1 fruit fly cellular context compared by ENCODE assay signal in the genomic region with DNA sequence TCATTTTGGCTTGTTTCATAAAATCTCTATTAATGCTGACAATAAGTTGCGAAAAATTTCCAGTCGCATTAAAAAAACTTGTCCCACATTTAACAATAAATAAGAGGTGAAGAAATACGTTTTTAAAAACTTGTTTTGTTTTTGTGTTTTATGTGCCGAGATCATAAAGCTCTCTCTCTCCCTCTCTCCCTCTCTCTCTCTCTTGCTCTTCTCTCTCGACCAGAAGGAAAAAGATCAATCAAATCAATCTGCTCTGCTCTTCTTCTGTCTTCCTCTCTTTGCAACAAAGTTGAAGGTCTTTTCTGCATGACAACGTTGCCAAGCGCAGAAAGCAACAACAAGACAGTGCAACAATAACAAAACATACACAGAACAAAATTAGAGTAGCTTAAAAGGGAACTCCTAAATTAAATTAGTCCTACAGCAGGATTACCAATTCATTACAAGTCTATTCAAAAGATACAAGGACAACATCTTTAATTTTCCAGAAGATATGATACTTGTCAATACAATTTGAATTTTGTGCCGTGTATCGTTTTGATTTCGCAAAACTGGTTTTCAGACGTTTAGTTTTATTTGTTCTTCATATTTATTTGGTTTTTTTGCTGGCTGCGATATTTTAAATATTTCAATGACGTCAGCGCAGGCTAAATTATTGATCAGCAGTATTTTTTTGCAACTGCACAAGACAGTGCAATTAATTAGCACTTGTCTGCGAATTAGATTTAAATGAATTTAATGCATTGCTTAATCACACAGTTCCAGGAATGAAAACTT.
A peak's percentile ranks its signal among the peaks of the same experiment; 100 is the strongest.
TF ChIP-seq lines count a peak whose summit lies in the region.

No protein-coding gene starts in this region.

TF ChIP-seq in whole organism, embryonic, 481 proteins besides CTCF, POLR2A, EP300 and RAD21 (continued from another document and continues in another):
- TF ChIP-seq maf-S (GFP tag; optimal IDR thresholded peaks at IDR 0.05; lab: Kevin White, UChicago) (peak; percentile 63), Mrtf (GFP tag; IDR thresholded peaks at IDR 0.05; lab: Robert Waterston, UW) (peak; percentile 76; the same call in 2 of the 3 replicates), oc (tag; optimal IDR thresholded peaks at IDR 0.05; lab: Kevin White, UChicago) (peak; percentile 11), CG8290 (GFP tag; optimal IDR thresholded peaks at IDR 0.05; lab: Kevin White, UChicago) (no peak), CG8290 (tag; optimal IDR thresholded peaks at IDR 0.05; lab: Kevin White, UChicago) (peak in 1 of 2 experiments; percentile 85), sna (GFP tag; IDR thresholded peaks at IDR 0.05; lab: Robert Waterston, UW; ENCODE audit: partially characterized antibody) (no peak), CG17912 (GFP tag; optimal IDR thresholded peaks at IDR 0.05; lab: Kevin White, UChicago) (no peak), cato (GFP tag; optimal IDR thresholded peaks at IDR 0.05; lab: Kevin White, UChicago; ENCODE audit: borderline replicate concordance) (peak; percentile 36), sc (optimal IDR thresholded peaks at IDR 0.05; lab: Kevin White, UChicago) (no peak), sc (GFP tag; optimal IDR thresholded peaks at IDR 0.05; lab: Kevin White, UChicago) (no peak), gsb-n (tag; optimal IDR thresholded peaks at IDR 0.05; lab: Kevin White, UChicago) (no peak), Meics (GFP tag; optimal IDR thresholded peaks at IDR 0.05; lab: Kevin White, UChicago) (peak; percentile 80), CG14667 (GFP tag; IDR thresholded peaks at IDR 0.05; lab: Robert Waterston, UW) (peak; percentile 60), B-H1 (GFP tag; IDR thresholded peaks at IDR 0.05; lab: Robert Waterston, UW) (peak; percentile 57; the same call in 2 of the 3 replicates), ro (GFP tag; IDR thresholded peaks at IDR 0.05; lab: Robert Waterston, UW) (no peak), HLH3B (GFP tag; IDR thresholded peaks at IDR 0.05; lab: Robert Waterston, UW) (peak; percentile 79), CG12299 (tag; optimal IDR thresholded peaks at IDR 0.05; lab: Kevin White, UChicago) (peak; percentile 45), Spps (tag; optimal IDR thresholded peaks at IDR 0.05; lab: Kevin White, UChicago) (no peak), Stat92E (GFP tag; optimal IDR thresholded peaks at IDR 0.05; lab: Kevin White, UChicago) (no peak), mirr (GFP tag; optimal IDR thresholded peaks at IDR 0.05; lab: Kevin White, UChicago) (peak; percentile 57), CG18599 (GFP tag; optimal IDR thresholded peaks at IDR 0.05; lab: Kevin White, UChicago) (peak; percentile 72), CG10979 (tag; optimal IDR thresholded peaks at IDR 0.05; lab: Kevin White, UChicago) (peak; percentile 32), h (optimal IDR thresholded peaks at IDR 0.05; lab: Kevin White, UChicago) (no peak), CG11456 (GFP tag; IDR thresholded peaks at IDR 0.05; lab: Robert Waterston, UW) (peak; percentile 83), p53 (GFP tag; optimal IDR thresholded peaks at IDR 0.05; lab: Kevin White, UChicago) (no peak), C15 (GFP tag; IDR thresholded peaks at IDR 0.05; lab: Robert Waterston, UW) (no peak), Fer3 (tag; optimal IDR thresholded peaks at IDR 0.05; lab: Kevin White, UChicago) (peak; percentile 79), CG6272 (GFP tag; IDR thresholded peaks at IDR 0.05; lab: Robert Waterston, UW) (peak; percentile 43; the same call in 1 of the 2 replicates), CG7928 (GFP tag; optimal IDR thresholded peaks at IDR 0.05; lab: Kevin White, UChicago) (no peak), fru (optimal IDR thresholded peaks at IDR 0.05; lab: Kevin White, UChicago) (no peak), Dp (GFP tag; optimal IDR thresholded peaks at IDR 0.05; lab: Kevin White, UChicago) (no peak), ssp (GFP tag; IDR thresholded peaks at IDR 0.05; lab: Robert Waterston, UW) (peak; percentile 44), az2 (GFP tag; optimal IDR thresholded peaks at IDR 0.05; lab: Kevin White, UChicago) (peak; percentile 58), bcd (GFP tag; optimal IDR thresholded peaks at IDR 0.05; lab: Kevin White, UChicago) (peak; percentile 37), salm (tag; optimal IDR thresholded peaks at IDR 0.05; lab: Kevin White, UChicago) (peak; percentile 49), MESR4 (GFP tag; optimal IDR thresholded peaks at IDR 0.05; lab: Kevin White, UChicago) (no peak), ewg (GFP tag; optimal IDR thresholded peaks at IDR 0.05; lab: Kevin White, UChicago) (peak; percentile 28), CG4730 (GFP tag; IDR thresholded peaks at IDR 0.05; lab: Robert Waterston, UW) (peak; percentile 79), CG10462 (GFP tag; optimal IDR thresholded peaks at IDR 0.05; lab: Kevin White, UChicago) (peak; percentile 22), H15 (GFP tag; IDR thresholded peaks at IDR 0.05; lab: Robert Waterston, UW) (peak; percentile 74; the same call in 2 of the 3 replicates), Bdp1 (GFP tag; optimal IDR thresholded peaks at IDR 0.05; lab: Kevin White, UChicago) (peak; percentile 28), Atf-2 (GFP tag; optimal IDR thresholded peaks at IDR 0.05; lab: Kevin White, UChicago) (peak; percentile 58), dati (GFP tag; IDR thresholded peaks at IDR 0.05; lab: Robert Waterston, UW) (no peak), CG12744 (GFP tag; optimal IDR thresholded peaks at IDR 0.05; lab: Kevin White, UChicago) (peak; percentile 27), CG2678 (tag; optimal IDR thresholded peaks at IDR 0.05; lab: Kevin White, UChicago) (peak; percentile 80), CG2202 (tag; optimal IDR thresholded peaks at IDR 0.05; lab: Kevin White, UChicago) (peak; percentile 0), ftz-f1 (GFP tag; optimal IDR thresholded peaks at IDR 0.05; lab: Kevin White, UChicago) (peak; percentile 0), repo (GFP tag; optimal IDR thresholded peaks at IDR 0.05; lab: Kevin White, UChicago) (peak; percentile 43), dan (GFP tag; IDR thresholded peaks at IDR 0.05; lab: Robert Waterston, UW) (no peak), CG13123 (GFP tag; optimal IDR thresholded peaks at IDR 0.05; lab: Kevin White, UChicago) (peak; percentile 58), onecut (GFP tag; IDR thresholded peaks at IDR 0.05; lab: Robert Waterston, UW) (no peak), PHDP (tag; optimal IDR thresholded peaks at IDR 0.05; lab: Kevin White, UChicago) (peak; percentile 75), unc-4 (GFP tag; IDR thresholded peaks at IDR 0.05; lab: Robert Waterston, UW; ENCODE audit: partially characterized antibody) (no peak), CHES-1-like (GFP tag; optimal IDR thresholded peaks at IDR 0.05; lab: Kevin White, UChicago) (peak; percentile 67), Dip3 (GFP tag; optimal IDR thresholded peaks at IDR 0.05; lab: Kevin White, UChicago) (peak; percentile 80), CG8924 (tag; optimal IDR thresholded peaks at IDR 0.05; lab: Kevin White, UChicago) (peak; percentile 72), Atf3 (GFP tag; optimal IDR thresholded peaks at IDR 0.05; lab: Kevin White, UChicago) (peak; percentile 58), nerfin-2 (GFP tag; IDR thresholded peaks at IDR 0.05; lab: Robert Waterston, UW; ENCODE audit: partially characterized antibody) (no peak), Antp (GFP tag; optimal IDR thresholded peaks at IDR 0.05; lab: Kevin White, UChicago) (no peak), row (GFP tag; IDR thresholded peaks at IDR 0.05; lab: Robert Waterston, UW) (peak; percentile 80), nom (GFP tag; optimal IDR thresholded peaks at IDR 0.05; lab: Kevin White, UChicago) (peak; percentile 96), CG7271 (tag; optimal IDR thresholded peaks at IDR 0.05; lab: Kevin White, UChicago) (no peak), Adf1 (GFP tag; IDR thresholded peaks at IDR 0.05; lab: Robert Waterston, UW) (no peak), Poxn (GFP tag; IDR thresholded peaks at IDR 0.05; lab: Robert Waterston, UW) (peak; percentile 24; the same call in 1 of the 2 replicates), grau (tag; optimal IDR thresholded peaks at IDR 0.05; lab: Kevin White, UChicago) (peak; percentile 77), mam (GFP tag; optimal IDR thresholded peaks at IDR 0.05; lab: Kevin White, UChicago) (peak; percentile 24), CG17186 (GFP tag; optimal IDR thresholded peaks at IDR 0.05; lab: Kevin White, UChicago) (no peak), hb (GFP tag; IDR thresholded peaks at IDR 0.05; lab: Robert Waterston, UW; ENCODE audit: partially characterized antibody) (no peak), CG3726 (GFP tag; IDR thresholded peaks at IDR 0.05; lab: Robert Waterston, UW) (no peak), CG13424 (tag; optimal IDR thresholded peaks at IDR 0.05; lab: Kevin White, UChicago) (peak; percentile 82), pzg (GFP tag; optimal IDR thresholded peaks at IDR 0.05; lab: Kevin White, UChicago) (no peak), Hr39 (optimal IDR thresholded peaks at IDR 0.05; lab: Kevin White, UChicago) (no peak), CG2889 (GFP tag; IDR thresholded peaks at IDR 0.05; lab: Robert Waterston, UW) (peak; percentile 56; the same call in 1 of the 3 replicates), wor (GFP tag; IDR thresholded peaks at IDR 0.05; lab: Robert Waterston, UW) (peak; percentile 54), Gsc (GFP tag; IDR thresholded peaks at IDR 0.05; lab: Robert Waterston, UW) (no peak), CG11723 (GFP tag; optimal IDR thresholded peaks at IDR 0.05; lab: Kevin White, UChicago) (no peak), phol (tag; optimal IDR thresholded peaks at IDR 0.05; lab: Kevin White, UChicago) (peak; percentile 61), pita (GFP tag; optimal IDR thresholded peaks at IDR 0.05; lab: Kevin White, UChicago) (no peak), CG10366 (GFP tag; IDR thresholded peaks at IDR 0.05; lab: Robert Waterston, UW) (peak; percentile 76), CG14860 (GFP tag; IDR thresholded peaks at IDR 0.05; lab: Robert Waterston, UW; ENCODE audit: partially characterized antibody) (no peak), Nf-YB (GFP tag; optimal IDR thresholded peaks at IDR 0.05; lab: Kevin White, UChicago) (peak; percentile 40), CG12071 (GFP tag; optimal IDR thresholded peaks at IDR 0.05; lab: Kevin White, UChicago) (peak; percentile 74), ems (GFP tag; optimal IDR thresholded peaks at IDR 0.05; lab: Kevin White, UChicago) (peak; percentile 65), tup (GFP tag; optimal IDR thresholded peaks at IDR 0.05; lab: Kevin White, UChicago) (no peak), CG4328 (GFP tag; optimal IDR thresholded peaks at IDR 0.05; lab: Kevin White, UChicago) (no peak), CG1792 (GFP tag; optimal IDR thresholded peaks at IDR 0.05; lab: Kevin White, UChicago) (peak; percentile 16), CG13624 (GFP tag; optimal IDR thresholded peaks at IDR 0.05; lab: Kevin White, UChicago) (peak; percentile 79), Eip74EF (GFP tag; optimal IDR thresholded peaks at IDR 0.05; lab: Kevin White, UChicago) (peak in 1 of 2 experiments; percentile 57), slp2 (GFP tag; optimal IDR thresholded peaks at IDR 0.05; lab: Kevin White, UChicago) (peak; percentile 60), CG30020 (tag; optimal IDR thresholded peaks at IDR 0.05; lab: Kevin White, UChicago) (no peak), CG1832 (GFP tag; optimal IDR thresholded peaks at IDR 0.05; lab: Kevin White, UChicago) (no peak), CG11085 (GFP tag; IDR thresholded peaks at IDR 0.05; lab: Robert Waterston, UW) (peak; percentile 59; the same call in 1 of the 2 replicates), CG4360 (GFP tag; IDR thresholded peaks at IDR 0.05; lab: Robert Waterston, UW) (0 out of 2 replicates have a peak, but pooled peaks have one; percentile 13), CG11560 (tag; IDR thresholded peaks at IDR 0.05; lab: Robert Waterston, UW) (no peak), run (tag; optimal IDR thresholded peaks at IDR 0.05; lab: Kevin White, UChicago) (peak; percentile 24), lbe (GFP tag; optimal IDR thresholded peaks at IDR 0.05; lab: Kevin White, UChicago) (peak; percentile 95), gro (GFP tag; optimal IDR thresholded peaks at IDR 0.05; lab: Kevin White, UChicago) (peak; percentile 69), CG14014 (GFP tag; IDR thresholded peaks at IDR 0.05; lab: Robert Waterston, UW) (peak; percentile 87), CG13296 (GFP tag; optimal IDR thresholded peaks at IDR 0.05; lab: Kevin White, UChicago) (peak; percentile 81), dmrt99B (tag; optimal IDR thresholded peaks at IDR 0.05; lab: Kevin White, UChicago) (peak; percentile 81), NC2β (GFP tag; optimal IDR thresholded peaks at IDR 0.05; lab: Kevin White, UChicago) (peak; percentile 53), Ets65A (GFP tag; lab: Kevin White, UChicago) (peak; percentile 95), CG1529 (GFP tag; optimal IDR thresholded peaks at IDR 0.05; lab: Kevin White, UChicago) (peak; percentile 9), vvl (GFP tag; IDR thresholded peaks at IDR 0.05; lab: Robert Waterston, UW) (peak; percentile 82), Ets97D (GFP tag; optimal IDR thresholded peaks at IDR 0.05; lab: Kevin White, UChicago) (peak; percentile 50), CG14965 (GFP tag; optimal IDR thresholded peaks at IDR 0.05; lab: Kevin White, UChicago; ENCODE audit: borderline replicate concordance) (no peak), CG2712 (tag; optimal IDR thresholded peaks at IDR 0.05; lab: Kevin White, UChicago) (peak; percentile 60), Rx (GFP tag; IDR thresholded peaks at IDR 0.05; lab: Robert Waterston, UW) (no peak; the same call in 1 of the 2 replicates), kah (GFP tag; optimal IDR thresholded peaks at IDR 0.05; lab: Kevin White, UChicago) (no peak), CG7357 (GFP tag; IDR thresholded peaks at IDR 0.05; lab: Robert Waterston, UW) (0 out of 3 replicates have a peak, but pooled peaks have one; percentile 28), Dbx (GFP tag; IDR thresholded peaks at IDR 0.05; lab: Robert Waterston, UW) (peak; percentile 64; the same call in 1 of the 3 replicates), CG8388 (GFP tag; optimal IDR thresholded peaks at IDR 0.05; lab: Kevin White, UChicago) (peak; percentile 35), CG3163 (GFP tag; optimal IDR thresholded peaks at IDR 0.05; lab: Kevin White, UChicago) (peak; percentile 59), CG15073 (GFP tag; optimal IDR thresholded peaks at IDR 0.05; lab: Kevin White, UChicago) (no peak), CG31224 (GFP tag; IDR thresholded peaks at IDR 0.05; lab: Robert Waterston, UW) (peak; percentile 66), CG12219 (GFP tag; optimal IDR thresholded peaks at IDR 0.05; lab: Kevin White, UChicago) (peak; percentile 68), CG4424 (GFP tag; optimal IDR thresholded peaks at IDR 0.05; lab: Kevin White, UChicago) (peak; percentile 67), CG7987 (GFP tag; optimal IDR thresholded peaks at IDR 0.05; lab: Kevin White, UChicago) (peak; percentile 59), ttk (GFP tag; IDR thresholded peaks at IDR 0.05; lab: Robert Waterston, UW) (peak; percentile 72), CG11696 (GFP tag; IDR thresholded peaks at IDR 0.05; lab: Robert Waterston, UW) (peak; percentile 74), tna (GFP tag; IDR thresholded peaks at IDR 0.05; lab: Robert Waterston, UW; ENCODE audit: partially characterized antibody) (no peak)
